Fruit fly (Drosophila melanogaster) whole organism, embryonic: ENCODE results near the gene TM9SF3.
A peak's percentile ranks its signal among the peaks of the same experiment; 100 is the strongest.

Source experiments
- Blimp-1 ChIP-seq: fragments of 200-800 bp; sonication (Bioruptor generic); optimal IDR thresholded peaks from 3 replicates; lab custom pipeline; 2018; ENCODE audit warnings: missing biosample characterization, missing genetic modification characterization, mild to moderate bottlenecking, moderate library complexity, missing genetic modification reagents
- CG11247 ChIP-seq: fragments of 200-800 bp; sonication (Bioruptor generic); IDR thresholded peaks from 2 replicates; pipeline ENCODE4 v1.3.6; 2022; ENCODE audit warnings: missing biosample characterization, missing genetic modification characterization
- CG11504 ChIP-seq: fragments of 200-800 bp; sonication (Bioruptor generic); optimal IDR thresholded peaks from 3 replicates; lab custom pipeline; 2019; ENCODE audit warnings: missing biosample characterization, mild to moderate bottlenecking, missing genetic modification characterization, moderate library complexity
- CG11560 ChIP-seq: fragments of 200-800 bp; sonication (Bioruptor generic); IDR thresholded peaks from 3 replicates; pipeline ENCODE4 v1.3.6; 2022; ENCODE audit warnings: missing biosample characterization, missing genetic modification characterization
- CG13424 ChIP-seq: fragments of 200-800 bp; sonication (Bioruptor generic); optimal IDR thresholded peaks from 2 replicates; lab custom pipeline; 2019; ENCODE audit warnings: missing biosample characterization, mild to moderate bottlenecking, missing genetic modification characterization, moderate library complexity
- CG13624 ChIP-seq: fragments of 200-800 bp; sonication (Bioruptor generic); optimal IDR thresholded peaks from 2 replicates; lab custom pipeline; 2016; ENCODE audit warnings: missing biosample characterization, missing genetic modification characterization
- CG14441 ChIP-seq: fragments of 200-800 bp; sonication (Bioruptor generic); IDR thresholded peaks from 2 replicates; pipeline ENCODE4 v1.3.6; 2022; ENCODE audit warnings: missing biosample characterization, missing genetic modification characterization
- CG1529 ChIP-seq: fragments of 200-800 bp; sonication (Bioruptor generic); optimal IDR thresholded peaks from 3 replicates; lab custom pipeline; 2018; ENCODE audit warnings: missing biosample characterization, missing genetic modification characterization
- CG15479 ChIP-seq: fragments of 200-800 bp; sonication (Bioruptor generic); optimal IDR thresholded peaks from 3 replicates; lab custom pipeline; 2019; ENCODE audit warnings: missing biosample characterization, mild to moderate bottlenecking, missing genetic modification characterization, moderate library complexity
- CG17385 ChIP-seq: fragments of 200-800 bp; sonication (Bioruptor generic); optimal IDR thresholded peaks from 3 replicates; lab custom pipeline; 2018; ENCODE audit warnings: missing biosample characterization, mild to moderate bottlenecking, missing genetic modification characterization
- CG17568 ChIP-seq: fragments of 200-800 bp; sonication (Bioruptor generic); optimal IDR thresholded peaks from 2 replicates; lab custom pipeline; 2018; ENCODE audit warnings: missing biosample characterization, mild to moderate bottlenecking, missing genetic modification characterization, moderate library complexity
- CG18764 ChIP-seq: fragments of 200-800 bp; sonication (Bioruptor generic); optimal IDR thresholded peaks from 3 replicates; lab custom pipeline; 2016; ENCODE audit warnings: missing biosample characterization, missing genetic modification characterization
- CG2120 ChIP-seq: fragments of 200-800 bp; sonication (Bioruptor generic); optimal IDR thresholded peaks from 3 replicates; lab custom pipeline; 2016; ENCODE audit warnings: missing biosample characterization, missing genetic modification characterization
- CG2712 ChIP-seq: fragments of 200-800 bp; optimal IDR thresholded peaks from 3 replicates; lab custom pipeline; 2019; ENCODE audit warnings: missing biosample characterization, mild to moderate bottlenecking, missing genetic modification characterization, moderate library complexity
- CG34224 ChIP-seq: fragments of 200-800 bp; sonication (Bioruptor generic); IDR thresholded peaks from 3 replicates; pipeline ENCODE4 v1.3.6; 2022; ENCODE audit warnings: missing biosample characterization, missing genetic modification characterization; ENCODE audit not compliant: partially characterized antibody
- CG4424 ChIP-seq: fragments of 200-800 bp; sonication (Bioruptor generic); optimal IDR thresholded peaks from 3 replicates; lab custom pipeline; 2016; ENCODE audit warnings: missing biosample characterization, missing genetic modification characterization
- CG8359 ChIP-seq: fragments of 200-800 bp; sonication (Bioruptor generic); optimal IDR thresholded peaks from 2 replicates; lab custom pipeline; 2017; ENCODE audit warnings: missing biosample characterization, mild to moderate bottlenecking, missing genetic modification characterization, borderline replicate concordance
- CG9609 ChIP-seq: fragments of 200-800 bp; sonication (Bioruptor generic); optimal IDR thresholded peaks from 3 replicates; lab custom pipeline; 2016; ENCODE audit warnings: missing biosample characterization, missing genetic modification characterization
- Chrac-16 ChIP-seq: fragments of 200-800 bp; sonication (Bioruptor generic); optimal IDR thresholded peaks from 3 replicates; lab custom pipeline; 2016; ENCODE audit warnings: missing biosample characterization, missing genetic modification characterization
- Deaf1 ChIP-seq: fragments of 200-800 bp; optimal IDR thresholded peaks from 3 replicates; lab custom pipeline; 2019; ENCODE audit warnings: missing biosample characterization, mild to moderate bottlenecking, missing genetic modification characterization, moderate library complexity
- Ets97D ChIP-seq: fragments of 200-800 bp; sonication (Bioruptor generic); optimal IDR thresholded peaks from 3 replicates; lab custom pipeline; 2016; ENCODE audit warnings: missing biosample characterization, missing genetic modification characterization
- Hmx ChIP-seq: fragments of 200-800 bp; sonication (Bioruptor generic); optimal IDR thresholded peaks from 2 replicates; lab custom pipeline; 2016; ENCODE audit warnings: missing biosample characterization, missing genetic modification characterization
- Hr39 ChIP-seq: fragments of >200 bp; optimal IDR thresholded peaks from 2 replicates; lab custom pipeline; 2017
- Hr51 ChIP-seq, 2 experiments: fragments of 200-800 bp; sonication (Bioruptor generic); optimal IDR thresholded peaks; 2 replicates in 1 of 2; 3 replicates in 1 of 2; lab custom pipeline; 2016 to 2018; ENCODE audit warnings: missing biosample characterization in 2 of 2, missing genetic modification characterization in 2 of 2, mild to moderate bottlenecking in 1 of 2, moderate library complexity in 1 of 2
- Rx ChIP-seq: fragments of 200-800 bp; sonication (Bioruptor generic); IDR thresholded peaks from 2 replicates; pipeline ENCODE4 v1.3.6; 2022; ENCODE audit warnings: missing biosample characterization, missing genetic modification characterization
- Sox100B ChIP-seq: fragments of 200-800 bp; sonication (Bioruptor generic); optimal IDR thresholded peaks from 3 replicates; lab custom pipeline; 2018; ENCODE audit warnings: missing biosample characterization, mild to moderate bottlenecking, missing genetic modification characterization
- amos ChIP-seq: fragments of 200-800 bp; sonication (Bioruptor generic); IDR thresholded peaks from 2 replicates; pipeline ENCODE4 v1.3.6; 2022; ENCODE audit warnings: missing biosample characterization, missing genetic modification characterization; ENCODE audit not compliant: partially characterized antibody
- aop ChIP-seq: fragments of 200-800 bp; sonication (Bioruptor generic); IDR thresholded peaks from 2 replicates; pipeline ENCODE4 v1.3.6; 2022; ENCODE audit warnings: missing biosample characterization, missing genetic modification characterization
- btn ChIP-seq: fragments of 200-800 bp; sonication (Bioruptor generic); optimal IDR thresholded peaks from 2 replicates; lab custom pipeline; 2016; ENCODE audit warnings: missing biosample characterization, missing genetic modification characterization
- fd102C ChIP-seq: fragments of 200-800 bp; sonication (Bioruptor generic); optimal IDR thresholded peaks from 2 replicates; lab custom pipeline; 2018; ENCODE audit warnings: missing biosample characterization, mild to moderate bottlenecking, missing genetic modification characterization, moderate library complexity
- inv ChIP-seq: fragments of 200-800 bp; sonication (Bioruptor generic); IDR thresholded peaks from 2 replicates; pipeline ENCODE4 v1.3.6; 2022; ENCODE audit warnings: missing biosample characterization, missing genetic modification characterization; ENCODE audit not compliant: partially characterized antibody
- klu ChIP-seq: fragments of 200-800 bp; sonication (Bioruptor generic); IDR thresholded peaks from 2 replicates; pipeline ENCODE4 v1.3.6; 2022; ENCODE audit warnings: missing biosample characterization, missing genetic modification characterization
- kni ChIP-seq: fragments of 200-800 bp; sonication (Bioruptor generic); optimal IDR thresholded peaks from 3 replicates; lab custom pipeline; 2017; ENCODE audit warnings: mild to moderate bottlenecking, missing biosample characterization, missing genetic modification reagents, missing genetic modification characterization
- lilli ChIP-seq: fragments of 200-800 bp; sonication (Bioruptor generic); optimal IDR thresholded peaks from 3 replicates; lab custom pipeline; 2016; ENCODE audit warnings: missing biosample characterization, missing genetic modification characterization
- mam ChIP-seq: fragments of 200-800 bp; sonication (Bioruptor generic); optimal IDR thresholded peaks from 3 replicates; lab custom pipeline; 2016; ENCODE audit warnings: missing biosample characterization, missing genetic modification characterization
- nom ChIP-seq: fragments of 200-800 bp; sonication (Bioruptor generic); optimal IDR thresholded peaks from 2 replicates; lab custom pipeline; 2017; ENCODE audit warnings: missing biosample characterization, missing genetic modification characterization, mild to moderate bottlenecking, moderate library complexity, missing genetic modification reagents
- psq ChIP-seq: fragments of 200-800 bp; sonication (Bioruptor generic); optimal IDR thresholded peaks from 2 replicates; lab custom pipeline; 2017; ENCODE audit warnings: missing biosample characterization, missing genetic modification characterization
- ro ChIP-seq: fragments of 200-800 bp; sonication (Bioruptor generic); IDR thresholded peaks from 2 replicates; pipeline ENCODE4 v1.3.6; 2022; ENCODE audit warnings: missing biosample characterization, missing genetic modification characterization
- sens ChIP-seq: fragments of 200-800 bp; sonication (Bioruptor generic); peaks from one replicate; lab custom pipeline; 2016; ENCODE audit warnings: missing biosample characterization, missing genetic modification characterization
- sens-2 ChIP-seq: fragments of 200-800 bp; sonication (Bioruptor generic); IDR thresholded peaks from 2 replicates; pipeline ENCODE4 v1.3.6; 2022; ENCODE audit warnings: missing biosample characterization, missing genetic modification characterization
- sna ChIP-seq: fragments of 200-800 bp; sonication (Bioruptor generic); IDR thresholded peaks from 2 replicates; pipeline ENCODE4 v1.3.6; 2022; ENCODE audit warnings: missing biosample characterization, missing genetic modification characterization; ENCODE audit not compliant: partially characterized antibody
- tio ChIP-seq: fragments of 200-800 bp; sonication (Bioruptor generic); optimal IDR thresholded peaks from 2 replicates; lab custom pipeline; 2017; ENCODE audit warnings: missing biosample characterization, missing genetic modification characterization, inconsistent platforms
- tll ChIP-seq, 2 experiments: fragments of 200-800 bp in 1 of 2; fragments of >200 bp in 1 of 2; sonication (Bioruptor generic) in 1 of 2; optimal IDR thresholded peaks; 2 replicates each; lab custom pipeline; 2017 to 2019; ENCODE audit warnings: missing biosample characterization in 2 of 2, missing genetic modification characterization in 2 of 2, mild to moderate bottlenecking in 1 of 2, moderate library complexity in 1 of 2
- yki ChIP-seq: fragments of >200 bp; optimal IDR thresholded peaks from 3 replicates; lab custom pipeline; 2018

The TM9SF3 gene

dm6 chr3L:5616472-5616871, 12.7 kb upstream of the TM9SF3 start:
- TF ChIP-seq kni (GFP tag; lab: Kevin White, UChicago) (peak; percentile 29), CG4424 (GFP tag; lab: Kevin White, UChicago) (no peak), sens-2 (no peak), CG2120 (GFP tag; lab: Kevin White, UChicago) (no peak), tll (GFP tag; optimal IDR thresholded peaks at IDR 0.05; lab: Kevin White, UChicago) (peak in 1 of 2 experiments; percentile 47), CG17568 (GFP tag; lab: Kevin White, UChicago) (no peak), CG34224 (no peak), lilli (GFP tag; lab: Kevin White, UChicago) (no peak), btn (GFP tag; lab: Kevin White, UChicago) (no peak), Hmx (GFP tag; lab: Kevin White, UChicago) (no peak), CG13624 (no peak), CG11560 (tag; lab: Robert Waterston, UW) (no peak), inv (GFP tag; lab: Robert Waterston, UW) (no peak), sna (GFP tag; lab: Robert Waterston, UW) (no peak), CG2712 (tag; lab: Kevin White, UChicago) (no peak), CG13424 (tag; lab: Kevin White, UChicago) (no peak), CG18764 (no peak), fd102C (GFP tag; lab: Kevin White, UChicago) (no peak), CG11247 (GFP tag; lab: Robert Waterston, UW) (peak; percentile 55), CG1529 (GFP tag; lab: Kevin White, UChicago) (no peak), klu (no peak), Sox100B (GFP tag; lab: Kevin White, UChicago) (no peak), Rx (no peak), Deaf1 (tag; lab: Kevin White, UChicago) (peak; percentile 75), sens (GFP tag; lab: Kevin White, UChicago) (no peak), mam (no peak), tio (GFP tag; lab: Kevin White, UChicago) (no peak), Hr51 (GFP tag; optimal IDR thresholded peaks at IDR 0.05; lab: Kevin White, UChicago) (no peak), CG17385 (GFP tag; lab: Kevin White, UChicago) (peak; percentile 82), nom (GFP tag; lab: Kevin White, UChicago) (no peak), Hr39 (no peak), CG14441 (no peak), aop (GFP tag; lab: Robert Waterston, UW) (no peak), CG15479 (GFP tag; lab: Kevin White, UChicago) (peak; percentile 17), CG11504 (tag; lab: Kevin White, UChicago) (no peak), CG8359 (GFP tag; lab: Kevin White, UChicago) (no peak), Chrac-16 (GFP tag; lab: Kevin White, UChicago) (no peak), Ets97D (GFP tag; lab: Kevin White, UChicago) (no peak), yki (no peak), psq (no peak), CG9609 (GFP tag; lab: Kevin White, UChicago) (no peak), ro (GFP tag; lab: Robert Waterston, UW) (no peak), amos (GFP tag; lab: Robert Waterston, UW) (no peak), Blimp-1 (GFP tag; lab: Kevin White, UChicago) (peak; percentile 98)
